Fruit fly (Drosophila melanogaster) whole organism, embryonic: ENCODE results near the gene CG16789.

Experiments
- Adf1 ChIP-seq: fragments of 200-800 bp; sonication (Bioruptor generic); IDR thresholded peaks from 2 replicates; pipeline ENCODE4 v1.3.6; 2022; ENCODE audit warnings: missing biosample characterization, missing genetic modification characterization
- Atf3 ChIP-seq: fragments of 200-800 bp; sonication (Bioruptor generic); optimal IDR thresholded peaks from 3 replicates; lab custom pipeline; 2016; ENCODE audit warnings: missing biosample characterization, missing genetic modification characterization
- CG11695 ChIP-seq: fragments of 200-800 bp; sonication (Bioruptor generic); IDR thresholded peaks from 3 replicates; pipeline ENCODE4 v1.3.6; 2022; ENCODE audit warnings: missing biosample characterization, missing genetic modification characterization
- CG12769 ChIP-seq: fragments of 200-800 bp; sonication (Bioruptor generic); optimal IDR thresholded peaks from 2 replicates; lab custom pipeline; 2019; ENCODE audit warnings: missing biosample characterization, mild to moderate bottlenecking, missing genetic modification characterization, moderate library complexity
- CG13296 ChIP-seq: fragments of 200-800 bp; sonication (Bioruptor generic); optimal IDR thresholded peaks from 3 replicates; lab custom pipeline; 2018; ENCODE audit warnings: missing biosample characterization, mild to moderate bottlenecking, missing genetic modification characterization
- CG3407 ChIP-seq: fragments of 200-800 bp; sonication (Bioruptor generic); optimal IDR thresholded peaks from 2 replicates; lab custom pipeline; 2018; ENCODE audit warnings: missing biosample characterization, mild to moderate bottlenecking, missing genetic modification characterization
- CG42726 ChIP-seq: fragments of 200-800 bp; sonication (Bioruptor generic); IDR thresholded peaks from 2 replicates; pipeline ENCODE4 v1.3.6; 2022; ENCODE audit warnings: missing biosample characterization, missing genetic modification characterization; ENCODE audit not compliant: partially characterized antibody
- CG5180 ChIP-seq: fragments of 200-800 bp; sonication (Bioruptor generic); optimal IDR thresholded peaks from 3 replicates; lab custom pipeline; 2017; ENCODE audit warnings: missing biosample characterization, missing genetic modification characterization, mild to moderate bottlenecking, moderate library complexity, missing genetic modification reagents
- CG6654 ChIP-seq: fragments of 200-800 bp; sonication (Bioruptor generic); optimal IDR thresholded peaks from 2 replicates; lab custom pipeline; 2017; ENCODE audit warnings: missing biosample characterization, mild to moderate bottlenecking, missing genetic modification characterization
- CG6854 ChIP-seq: fragments of 200-800 bp; sonication (Bioruptor generic); optimal IDR thresholded peaks from 3 replicates; lab custom pipeline; 2017; ENCODE audit warnings: missing biosample characterization, mild to moderate bottlenecking, missing genetic modification characterization
- CG8089 ChIP-seq: fragments of 200-800 bp; sonication (Bioruptor generic); optimal IDR thresholded peaks from 3 replicates; lab custom pipeline; 2016; ENCODE audit warnings: missing biosample characterization, missing genetic modification characterization
- Deaf1 ChIP-seq: fragments of 200-800 bp; optimal IDR thresholded peaks from 3 replicates; lab custom pipeline; 2019; ENCODE audit warnings: missing biosample characterization, mild to moderate bottlenecking, missing genetic modification characterization, moderate library complexity
- Dek ChIP-seq: fragments of 200-800 bp; sonication (Bioruptor generic); optimal IDR thresholded peaks from 3 replicates; lab custom pipeline; 2019; ENCODE audit warnings: missing biosample characterization, mild to moderate bottlenecking, missing genetic modification characterization, moderate library complexity
- ERR ChIP-seq: fragments of 200-800 bp; sonication (Bioruptor generic); optimal IDR thresholded peaks from 2 replicates; lab custom pipeline; 2016; ENCODE audit warnings: missing biosample characterization, missing genetic modification characterization
- Ets97D ChIP-seq: fragments of 200-800 bp; sonication (Bioruptor generic); optimal IDR thresholded peaks from 3 replicates; lab custom pipeline; 2016; ENCODE audit warnings: missing biosample characterization, missing genetic modification characterization
- HLH4C ChIP-seq: fragments of 200-800 bp; sonication (Bioruptor generic); IDR thresholded peaks from 3 replicates; pipeline ENCODE4 v1.3.6; 2022; ENCODE audit warnings: missing biosample characterization, missing genetic modification characterization; ENCODE audit not compliant: partially characterized antibody
- Mes4 ChIP-seq: fragments of 200-800 bp; sonication (Bioruptor generic); optimal IDR thresholded peaks from 2 replicates; lab custom pipeline; 2016; ENCODE audit warnings: missing biosample characterization, missing genetic modification characterization
- Opbp ChIP-seq: fragments of 200-800 bp; sonication (Bioruptor generic); IDR thresholded peaks from 3 replicates; pipeline ENCODE4 v1.3.6; 2022; ENCODE audit warnings: missing biosample characterization, missing genetic modification characterization; ENCODE audit not compliant: partially characterized antibody
- Taf1 ChIP-seq: fragments of 200-800 bp; sonication (Bioruptor generic); IDR thresholded peaks from 2 replicates; pipeline ENCODE4 v1.3.6; 2022; ENCODE audit warnings: missing biosample characterization, missing genetic modification characterization
- Trl ChIP-seq, 3 experiments: fragments of >200 bp in 2 of 3; fragments of 200-800 bp in 1 of 3; sonication (Bioruptor generic) in 1 of 3; optimal IDR thresholded peaks; 2 replicates in 1 of 3; 3 replicates in 2 of 3; lab custom pipeline; 2016 to 2017; ENCODE audit warnings: missing biosample characterization in 1 of 3, missing genetic modification characterization in 1 of 3
- abd-A ChIP-seq: fragments of 200-800 bp; sonication (Bioruptor generic); optimal IDR thresholded peaks from 3 replicates; lab custom pipeline; 2019; ENCODE audit warnings: missing biosample characterization, mild to moderate bottlenecking, missing genetic modification characterization, moderate library complexity
- bbx ChIP-seq: fragments of 200-800 bp; sonication (Bioruptor generic); IDR thresholded peaks from 2 replicates; pipeline ENCODE4 v1.3.6; 2022; ENCODE audit warnings: missing biosample characterization, missing genetic modification characterization; ENCODE audit not compliant: partially characterized antibody
- cg ChIP-seq: fragments of 200-800 bp; sonication (Bioruptor generic); optimal IDR thresholded peaks from 3 replicates; lab custom pipeline; 2019; ENCODE audit warnings: missing biosample characterization, mild to moderate bottlenecking, missing genetic modification characterization, moderate library complexity
- chinmo ChIP-seq: fragments of 200-800 bp; sonication (Bioruptor generic); IDR thresholded peaks from 4 replicates; pipeline ENCODE4 v1.3.6; 2022; ENCODE audit warnings: missing biosample characterization, missing genetic modification characterization; ENCODE audit not compliant: partially characterized antibody
- chm ChIP-seq: fragments of 200-800 bp; sonication (Bioruptor generic); IDR thresholded peaks from 2 replicates; pipeline ENCODE4 v1.3.6; 2022; ENCODE audit warnings: missing biosample characterization, missing genetic modification characterization
- crol ChIP-seq: fragments of 200-800 bp; sonication (Bioruptor generic); IDR thresholded peaks from 2 replicates; pipeline ENCODE4 v1.3.6; 2022; ENCODE audit warnings: missing biosample characterization, missing genetic modification characterization
- crp ChIP-seq, 2 experiments: fragments of 200-800 bp; sonication (Bioruptor generic); optimal IDR thresholded peaks; 2 replicates in 1 of 2; 3 replicates in 1 of 2; lab custom pipeline; 2017; ENCODE audit warnings: missing biosample characterization in 2 of 2, missing genetic modification characterization in 2 of 2, mild to moderate bottlenecking in 1 of 2, moderate library complexity in 1 of 2
- exex ChIP-seq: fragments of 200-800 bp; sonication (Bioruptor generic); optimal IDR thresholded peaks from 4 replicates; lab custom pipeline; 2018; ENCODE audit warnings: missing biosample characterization, mild to moderate bottlenecking, missing genetic modification characterization, moderate library complexity
- gce ChIP-seq: fragments of 200-800 bp; sonication (Bioruptor generic); IDR thresholded peaks from 3 replicates; pipeline ENCODE4 v1.3.6; 2022; ENCODE audit warnings: missing biosample characterization, missing genetic modification characterization
- gsb ChIP-seq: fragments of 200-800 bp; sonication (Bioruptor generic); IDR thresholded peaks from 2 replicates; pipeline ENCODE4 v1.3.6; 2022; ENCODE audit warnings: missing biosample characterization, missing genetic modification characterization
- ind ChIP-seq: fragments of 200-800 bp; sonication (Bioruptor generic); optimal IDR thresholded peaks from 3 replicates; lab custom pipeline; 2016; ENCODE audit warnings: missing biosample characterization, missing genetic modification characterization
- kni ChIP-seq: fragments of 200-800 bp; sonication (Bioruptor generic); optimal IDR thresholded peaks from 3 replicates; lab custom pipeline; 2017; ENCODE audit warnings: mild to moderate bottlenecking, missing biosample characterization, missing genetic modification reagents, missing genetic modification characterization
- mirr ChIP-seq: fragments of 200-800 bp; sonication (Bioruptor generic); optimal IDR thresholded peaks from 3 replicates; lab custom pipeline; 2018; ENCODE audit warnings: missing biosample characterization, mild to moderate bottlenecking, missing genetic modification characterization
- pfk ChIP-seq: fragments of 200-800 bp; sonication (Bioruptor generic); optimal IDR thresholded peaks from 2 replicates; lab custom pipeline; 2018; ENCODE audit warnings: missing biosample characterization, mild to moderate bottlenecking, missing genetic modification characterization, moderate library complexity
- repo ChIP-seq: fragments of 200-800 bp; sonication (Bioruptor generic); optimal IDR thresholded peaks from 2 replicates; lab custom pipeline; 2016; ENCODE audit warnings: missing biosample characterization, missing genetic modification characterization
- rib ChIP-seq: fragments of 200-800 bp; sonication (Bioruptor generic); IDR thresholded peaks from 2 replicates; pipeline ENCODE4 v1.3.6; 2022; ENCODE audit warnings: missing biosample characterization, missing genetic modification characterization
- slou ChIP-seq: fragments of 200-800 bp; sonication (Bioruptor generic); optimal IDR thresholded peaks from 3 replicates; lab custom pipeline; 2016; ENCODE audit warnings: missing biosample characterization, missing genetic modification characterization
- so ChIP-seq: fragments of 200-800 bp; sonication (Bioruptor generic); IDR thresholded peaks from 3 replicates; pipeline ENCODE4 v1.3.6; 2022; ENCODE audit warnings: missing biosample characterization, missing genetic modification characterization
- sr ChIP-seq: fragments of 200-800 bp; sonication (Bioruptor generic); IDR thresholded peaks from 3 replicates; pipeline ENCODE4 v1.3.6; 2022; ENCODE audit warnings: missing biosample characterization, missing genetic modification characterization
- sug ChIP-seq: fragments of 200-800 bp; optimal IDR thresholded peaks from 2 replicates; lab custom pipeline; 2019; ENCODE audit warnings: missing biosample characterization, mild to moderate bottlenecking, missing genetic modification characterization, moderate library complexity
- tna ChIP-seq: fragments of 200-800 bp; sonication (Bioruptor generic); IDR thresholded peaks from 2 replicates; pipeline ENCODE4 v1.3.6; 2022; ENCODE audit warnings: missing biosample characterization, missing genetic modification characterization; ENCODE audit not compliant: partially characterized antibody
- trem ChIP-seq: fragments of 200-800 bp; optimal IDR thresholded peaks from 3 replicates; lab custom pipeline; 2019; ENCODE audit warnings: missing biosample characterization, mild to moderate bottlenecking, missing genetic modification characterization, moderate library complexity
- ttk ChIP-seq: fragments of 200-800 bp; sonication (Bioruptor generic); IDR thresholded peaks from 2 replicates; pipeline ENCODE4 v2.1.2; 2022; ENCODE audit warnings: missing biosample characterization, missing genetic modification characterization
- unc-4 ChIP-seq: fragments of 200-800 bp; sonication (Bioruptor generic); IDR thresholded peaks from 2 replicates; pipeline ENCODE4 v1.3.6; 2022; ENCODE audit warnings: missing biosample characterization, missing genetic modification characterization; ENCODE audit not compliant: partially characterized antibody
- z ChIP-seq: fragments of 200-800 bp; sonication (Bioruptor generic); IDR thresholded peaks from 3 replicates; pipeline ENCODE4 v1.3.6; 2022; ENCODE audit warnings: missing biosample characterization, missing genetic modification characterization

CG16789 gene

dm6 chr3R:9532437-9533180 is 33.4 kb upstream of the CG16789 start, which contains the start of gene by (continued):
- no peak for TF ChIP-seq Ets97D (GFP tag; lab: Kevin White, UChicago)
- TF ChIP-seq Trl (optimal IDR thresholded peaks at IDR 0.05; lab: Kevin White, UChicago), result peak in 1 of 2 experiments; percentile 75
- TF ChIP-seq Trl (GFP tag; optimal IDR thresholded peaks at IDR 0.05; lab: Kevin White, UChicago), result no peak
- peak; percentile 38; the same call in 1 of the 2 replicates for TF ChIP-seq Adf1 (GFP tag; lab: Robert Waterston, UW)
- peak; percentile 19 for TF ChIP-seq pfk (GFP tag; lab: Kevin White, UChicago)
- no peak for TF ChIP-seq CG6854
- TF ChIP-seq mirr (GFP tag; lab: Kevin White, UChicago), result peak; percentile 16
- TF ChIP-seq CG12769 (tag; lab: Kevin White, UChicago), result no peak
- TF ChIP-seq sr (GFP tag; lab: Robert Waterston, UW), result peak; percentile 60; the same call in 2 of the 3 replicates
- TF ChIP-seq sug (tag; lab: Kevin White, UChicago), result peak; percentile 52
- no peak for TF ChIP-seq so
- peak; percentile 76 for TF ChIP-seq exex (tag; lab: Kevin White, UChicago)
- peak; percentile 58; the same call in 1 of the 3 replicates for TF ChIP-seq z (GFP tag; lab: Robert Waterston, UW)
- peak; percentile 47 for TF ChIP-seq cg
- TF ChIP-seq gsb (GFP tag; lab: Robert Waterston, UW), result no peak
- 0 out of 2 replicates have a peak, but pooled peaks have one; percentile 26 for TF ChIP-seq CG42726 (GFP tag; lab: Robert Waterston, UW)
- TF ChIP-seq Taf1 (GFP tag; lab: Robert Waterston, UW), result no peak
- TF ChIP-seq bbx, result peak; percentile 38; the same call in 1 of the 2 replicates
- peak; percentile 8; the same call in 1 of the 2 replicates for TF ChIP-seq tna
- TF ChIP-seq unc-4 (GFP tag; lab: Robert Waterston, UW), result 0 out of 2 replicates have a peak, but pooled peaks have one; percentile 17
- peak; percentile 14; the same call in 1 of the 2 replicates for TF ChIP-seq chm (GFP tag; lab: Robert Waterston, UW)
- TF ChIP-seq abd-A (tag; lab: Kevin White, UChicago), result peak; percentile 41
- TF ChIP-seq CG6654 (GFP tag; lab: Kevin White, UChicago), result no peak
- no peak for TF ChIP-seq CG11695 (GFP tag; lab: Robert Waterston, UW)
- no peak; the same call in 1 of the 2 replicates for TF ChIP-seq rib
- peak; percentile 51 for TF ChIP-seq Deaf1
- TF ChIP-seq chinmo (GFP tag; lab: Robert Waterston, UW), result peak; percentile 83; the same call in 3 of the 4 replicates

dm6 chr3R:9533181-9534124 is 32.5 kb upstream of the CG16789 start:
- TF ChIP-seq CG8089 (peak; percentile 82), Mes4 (GFP tag; lab: Kevin White, UChicago) (peak; percentile 89), ttk (GFP tag; lab: Robert Waterston, UW) (peak; percentile 78), CG5180 (peak; percentile 84), CG3407 (GFP tag; lab: Kevin White, UChicago) (peak; percentile 89), kni (GFP tag; lab: Kevin White, UChicago) (peak; percentile 88), crp (GFP tag; optimal IDR thresholded peaks at IDR 0.05; lab: Kevin White, UChicago) (peak in 1 of 2 experiments; percentile 70), Dek (tag; lab: Kevin White, UChicago) (peak; percentile 96), crol (GFP tag; lab: Robert Waterston, UW) (no peak), slou (peak; percentile 84), gce (GFP tag; lab: Robert Waterston, UW) (peak; percentile 49; the same call in 1 of the 3 replicates), Atf3 (GFP tag; lab: Kevin White, UChicago) (peak; percentile 84), trem (peak; percentile 82), repo (GFP tag; lab: Kevin White, UChicago) (peak; percentile 82), ind (peak; percentile 96), so (peak; percentile 87; the same call in 2 of the 3 replicates), ERR (peak; percentile 86), CG13296 (peak; percentile 98), HLH4C (GFP tag; lab: Robert Waterston, UW) (no peak), Opbp (GFP tag; lab: Robert Waterston, UW) (no peak)
